Fruit fly (Drosophila melanogaster) whole organism, embryonic: ENCODE measurements around the gene E2f2.

Experiments used
- CG11456 ChIP-seq: fragments of 200-800 bp; sonication (Bioruptor generic); IDR thresholded peaks from 3 replicates; pipeline ENCODE4 v1.3.6; 2022; ENCODE audit warnings: missing biosample characterization, missing genetic modification characterization
- CG11504 ChIP-seq: fragments of 200-800 bp; sonication (Bioruptor generic); optimal IDR thresholded peaks from 3 replicates; lab custom pipeline; 2019; ENCODE audit warnings: missing biosample characterization, mild to moderate bottlenecking, missing genetic modification characterization, moderate library complexity
- CG11695 ChIP-seq: fragments of 200-800 bp; sonication (Bioruptor generic); IDR thresholded peaks from 3 replicates; pipeline ENCODE4 v1.3.6; 2022; ENCODE audit warnings: missing biosample characterization, missing genetic modification characterization
- CG14710 ChIP-seq: fragments of 200-800 bp; sonication (Bioruptor generic); optimal IDR thresholded peaks from 3 replicates; lab custom pipeline; 2019; ENCODE audit warnings: missing biosample characterization, mild to moderate bottlenecking, missing genetic modification characterization, moderate library complexity
- CG15696 ChIP-seq: fragments of 200-800 bp; sonication (Bioruptor generic); optimal IDR thresholded peaks from 2 replicates; lab custom pipeline; 2019; ENCODE audit warnings: missing biosample characterization, mild to moderate bottlenecking, missing genetic modification characterization, moderate library complexity
- CG17612 ChIP-seq: fragments of 200-800 bp; sonication (Bioruptor generic); IDR thresholded peaks from 2 replicates; pipeline ENCODE4 v1.3.6; 2022; ENCODE audit warnings: missing biosample characterization, missing genetic modification characterization
- CG2889 ChIP-seq: fragments of 200-800 bp; sonication (Bioruptor generic); IDR thresholded peaks from 3 replicates; pipeline ENCODE4 v1.3.6; 2022; ENCODE audit warnings: missing biosample characterization, missing genetic modification characterization
- CG3065 ChIP-seq: fragments of 200-800 bp; sonication (Bioruptor generic); optimal IDR thresholded peaks from 2 replicates; lab custom pipeline; 2016; ENCODE audit warnings: missing biosample characterization, missing genetic modification characterization
- CG3726 ChIP-seq: fragments of 200-800 bp; sonication (Bioruptor generic); IDR thresholded peaks from 3 replicates; pipeline ENCODE4, ENCODE4 v1.3.6; 2022; ENCODE audit warnings: missing biosample characterization, missing genetic modification characterization
- CG3838 ChIP-seq: fragments of 200-800 bp; sonication (Bioruptor generic); optimal IDR thresholded peaks from 3 replicates; lab custom pipeline; 2016; ENCODE audit warnings: missing biosample characterization, missing genetic modification characterization
- CG3847 ChIP-seq: fragments of 200-800 bp; sonication (Bioruptor generic); IDR thresholded peaks from 2 replicates; pipeline ENCODE4 v1.3.6; 2022; ENCODE audit warnings: missing biosample characterization, missing genetic modification characterization
- CG42726 ChIP-seq: fragments of 200-800 bp; sonication (Bioruptor generic); IDR thresholded peaks from 2 replicates; pipeline ENCODE4 v1.3.6; 2022; ENCODE audit warnings: missing biosample characterization, missing genetic modification characterization; ENCODE audit not compliant: partially characterized antibody
- CG4404 ChIP-seq: fragments of 200-800 bp; sonication (Bioruptor generic); IDR thresholded peaks from 2 replicates; pipeline ENCODE4 v1.3.6; 2022; ENCODE audit warnings: missing biosample characterization, missing genetic modification characterization
- CG6683 ChIP-seq: fragments of 200-800 bp; sonication (Bioruptor generic); optimal IDR thresholded peaks from 2 replicates; lab custom pipeline; 2017; ENCODE audit warnings: missing biosample characterization, mild to moderate bottlenecking, missing genetic modification characterization, missing genetic modification reagents
- CG7372 ChIP-seq: fragments of 200-800 bp; sonication (Bioruptor generic); IDR thresholded peaks from 2 replicates; pipeline ENCODE4 v1.3.6; 2022; ENCODE audit warnings: missing biosample characterization, missing genetic modification characterization
- CG7556 ChIP-seq: fragments of 200-800 bp; sonication (Bioruptor generic); optimal IDR thresholded peaks from 2 replicates; lab custom pipeline; 2017; ENCODE audit warnings: missing biosample characterization, mild to moderate bottlenecking, missing genetic modification characterization
- CoRest ChIP-seq: fragments of 200-800 bp; sonication (Bioruptor generic); optimal IDR thresholded peaks from 3 replicates; lab custom pipeline; 2018; ENCODE audit warnings: missing biosample characterization, mild to moderate bottlenecking, missing genetic modification characterization, moderate library complexity
- Ets65A ChIP-seq: fragments of 200-800 bp; sonication (Bioruptor generic); peaks from one replicate; lab custom pipeline; 2016; ENCODE audit warnings: missing biosample characterization, missing genetic modification characterization
- Hand ChIP-seq: fragments of 200-800 bp; sonication (Bioruptor generic); optimal IDR thresholded peaks from 2 replicates; lab custom pipeline; 2017; ENCODE audit warnings: mild to moderate bottlenecking, missing biosample characterization, missing genetic modification reagents, missing genetic modification characterization
- Hmx ChIP-seq: fragments of 200-800 bp; sonication (Bioruptor generic); optimal IDR thresholded peaks from 2 replicates; lab custom pipeline; 2016; ENCODE audit warnings: missing biosample characterization, missing genetic modification characterization
- Hsf ChIP-seq: fragments of 200-800 bp; sonication (Bioruptor generic); optimal IDR thresholded peaks from 3 replicates; lab custom pipeline; 2016; ENCODE audit warnings: missing biosample characterization, missing genetic modification characterization
- Kr ChIP-seq: fragments of 200-800 bp; sonication (Bioruptor generic); optimal IDR thresholded peaks from 2 replicates; lab custom pipeline; 2017; ENCODE audit warnings: missing biosample characterization, mild to moderate bottlenecking, missing genetic modification characterization
- Lim3 ChIP-seq: fragments of 200-800 bp; sonication (Bioruptor generic); IDR thresholded peaks from 2 replicates; pipeline ENCODE4 v1.3.6; 2022; ENCODE audit warnings: missing biosample characterization, missing genetic modification characterization
- MESR4 ChIP-seq: fragments of 200-800 bp; sonication (Bioruptor generic); optimal IDR thresholded peaks from 2 replicates; lab custom pipeline; 2018; ENCODE audit warnings: missing biosample characterization, mild to moderate bottlenecking, missing genetic modification characterization, moderate library complexity
- NC2α ChIP-seq: fragments of 200-800 bp; sonication (Bioruptor generic); optimal IDR thresholded peaks from 2 replicates; lab custom pipeline; 2016; ENCODE audit warnings: missing biosample characterization, missing genetic modification characterization
- Oaz ChIP-seq: fragments of 200-800 bp; sonication (Bioruptor generic); IDR thresholded peaks from 2 replicates; pipeline ENCODE4 v1.3.6; 2022; ENCODE audit warnings: missing biosample characterization, missing genetic modification characterization
- Sry-δ ChIP-seq: fragments of 200-800 bp; sonication (Bioruptor generic); optimal IDR thresholded peaks from 2 replicates; lab custom pipeline; 2016; ENCODE audit warnings: missing biosample characterization, missing genetic modification characterization
- Trl ChIP-seq, 3 experiments: fragments of >200 bp in 2 of 3; fragments of 200-800 bp in 1 of 3; sonication (Bioruptor generic) in 1 of 3; optimal IDR thresholded peaks; 2 replicates in 1 of 3; 3 replicates in 2 of 3; lab custom pipeline; 2016 to 2017; ENCODE audit warnings: missing biosample characterization in 1 of 3, missing genetic modification characterization in 1 of 3
- Usf ChIP-seq: fragments of 200-800 bp; sonication (Bioruptor generic); optimal IDR thresholded peaks from 2 replicates; lab custom pipeline; 2017; ENCODE audit warnings: missing genotype, missing biosample characterization, missing genetic modification characterization
- bbx ChIP-seq: fragments of 200-800 bp; sonication (Bioruptor generic); IDR thresholded peaks from 2 replicates; pipeline ENCODE4 v1.3.6; 2022; ENCODE audit warnings: missing biosample characterization, missing genetic modification characterization; ENCODE audit not compliant: partially characterized antibody
- cg ChIP-seq: fragments of 200-800 bp; sonication (Bioruptor generic); optimal IDR thresholded peaks from 3 replicates; lab custom pipeline; 2019; ENCODE audit warnings: missing biosample characterization, mild to moderate bottlenecking, missing genetic modification characterization, moderate library complexity
- chinmo ChIP-seq: fragments of 200-800 bp; sonication (Bioruptor generic); IDR thresholded peaks from 4 replicates; pipeline ENCODE4 v1.3.6; 2022; ENCODE audit warnings: missing biosample characterization, missing genetic modification characterization; ENCODE audit not compliant: partially characterized antibody
- dpn ChIP-seq, 2 experiments: fragments of 200-800 bp; sonication (Bioruptor generic); optimal IDR thresholded peaks; 3 replicates each; lab custom pipeline; 2016; ENCODE audit warnings: missing biosample characterization in 2 of 2, missing genetic modification characterization in 2 of 2
- eve ChIP-seq, 2 experiments: fragments of >200 bp; optimal IDR thresholded peaks; 2 replicates each; lab custom pipeline; 2017; ENCODE audit warnings: missing biosample characterization in 2 of 2, missing genetic modification characterization in 2 of 2
- fd3F ChIP-seq: fragments of 200-800 bp; sonication (Bioruptor generic); optimal IDR thresholded peaks from 2 replicates; lab custom pipeline; 2018; ENCODE audit warnings: missing biosample characterization, mild to moderate bottlenecking, missing genetic modification characterization, moderate library complexity
- gfzf ChIP-seq: fragments of 200-800 bp; sonication (Bioruptor generic); optimal IDR thresholded peaks from 2 replicates; lab custom pipeline; 2016; ENCODE audit warnings: missing biosample characterization, mild to moderate bottlenecking, missing genetic modification characterization, moderate library complexity
- grau ChIP-seq: fragments of 200-800 bp; optimal IDR thresholded peaks from 3 replicates; lab custom pipeline; 2019; ENCODE audit warnings: missing biosample characterization, mild to moderate bottlenecking, missing genetic modification characterization, moderate library complexity
- gt ChIP-seq: fragments of 200-800 bp; sonication (Bioruptor generic); IDR thresholded peaks from 2 replicates; pipeline ENCODE4 v1.3.6; 2022; ENCODE audit warnings: missing biosample characterization, missing genetic modification characterization
- lov ChIP-seq, 2 experiments: fragments of 200-800 bp in 1 of 2; fragments of >200 bp in 1 of 2; sonication (Bioruptor generic) in 1 of 2; IDR thresholded peaks in 1 of 2; optimal IDR thresholded peaks in 1 of 2; 2 replicates in 1 of 2; 3 replicates in 1 of 2; pipeline versions ENCODE4 v1.3.6 to Lab custom; 2017 to 2022; ENCODE audit warnings: missing biosample characterization in 1 of 2, missing genetic modification characterization in 1 of 2
- prd ChIP-seq, 3 experiments: fragments of >200 bp in 2 of 3; fragments of 200-800 bp in 1 of 3; sonication (Bioruptor generic) in 1 of 3; optimal IDR thresholded peaks in 2 of 3; IDR thresholded peaks in 1 of 3; 2 replicates in 2 of 3; 3 replicates in 1 of 3; pipeline versions ENCODE4 v1.3.6 to Lab custom; 2017 to 2022; ENCODE audit warnings: missing biosample characterization in 1 of 3, missing genetic modification characterization in 1 of 3
- run ChIP-seq: fragments of 200-800 bp; sonication (Bioruptor generic); optimal IDR thresholded peaks from 3 replicates; lab custom pipeline; 2018; ENCODE audit warnings: missing biosample characterization, mild to moderate bottlenecking, missing genetic modification characterization
- sima ChIP-seq: fragments of 200-800 bp; sonication (Bioruptor generic); optimal IDR thresholded peaks from 2 replicates; lab custom pipeline; 2016; ENCODE audit warnings: missing biosample characterization, missing genetic modification characterization
- tgo ChIP-seq: fragments of 200-800 bp; sonication (Bioruptor generic); IDR thresholded peaks from 3 replicates; pipeline ENCODE4 v1.3.6; 2022; ENCODE audit warnings: missing biosample characterization, missing genetic modification characterization
- toy ChIP-seq: fragments of 200-800 bp; sonication (Bioruptor generic); IDR thresholded peaks from 2 replicates; pipeline ENCODE4 v1.3.6; 2022; ENCODE audit warnings: missing biosample characterization, missing genetic modification characterization
- twi ChIP-seq: fragments of 200-800 bp; optimal IDR thresholded peaks from 2 replicates; lab custom pipeline; 2019; ENCODE audit warnings: missing biosample characterization, mild to moderate bottlenecking, missing genetic modification characterization, moderate library complexity
- vfl ChIP-seq: fragments of 200-800 bp; sonication (Bioruptor generic); optimal IDR thresholded peaks from 2 replicates; lab custom pipeline; 2016; ENCODE audit warnings: missing biosample characterization, missing genetic modification characterization
- wdn ChIP-seq: fragments of 200-800 bp; sonication (Bioruptor generic); IDR thresholded peaks from 2 replicates; pipeline ENCODE4 v1.3.6; 2022; ENCODE audit warnings: missing biosample characterization, missing genetic modification characterization

The E2f2 gene

dm6 chr2L:21168295-21169159 is 12.0 kb upstream of the E2f2 start, which contains the start of the genes mAcon1, CG43345 and CG43346 (continued):
- TF ChIP-seq CG42726 (GFP tag; lab: Robert Waterston, UW) (no peak), CG3838 (peak; percentile 45), Ets65A (peak; percentile 99), CG3065 (peak; percentile 64), CoRest (tag; lab: Kevin White, UChicago) (peak; percentile 87), CG3847 (GFP tag; lab: Robert Waterston, UW) (peak; percentile 92), NC2α (GFP tag; lab: Kevin White, UChicago) (peak; percentile 82), toy (GFP tag; lab: Robert Waterston, UW) (0 out of 2 replicates have a peak, but pooled peaks have one; percentile 30), fd3F (peak; percentile 67), MESR4 (GFP tag; lab: Kevin White, UChicago) (peak; percentile 27), CG17612 (GFP tag; lab: Robert Waterston, UW) (no peak), Oaz (no peak), CG4404 (GFP tag; lab: Robert Waterston, UW) (peak; percentile 80), Sry-δ (GFP tag; lab: Kevin White, UChicago) (peak; percentile 67), cg (GFP tag; lab: Kevin White, UChicago) (no peak), CG15696 (tag; lab: Kevin White, UChicago) (peak; percentile 72), Kr (GFP tag; lab: Kevin White, UChicago) (no peak), run (tag; lab: Kevin White, UChicago) (no peak), CG11695 (GFP tag; lab: Robert Waterston, UW) (no peak), Hand (no peak), dpn (GFP tag; optimal IDR thresholded peaks at IDR 0.05; lab: Kevin White, UChicago) (peak; percentile 80 to 91), sima (peak; percentile 72), CG2889 (no peak), wdn (GFP tag; lab: Robert Waterston, UW) (peak; percentile 58; the same call in 1 of the 2 replicates), Hmx (GFP tag; lab: Kevin White, UChicago) (peak; percentile 34), eve (GFP tag; optimal IDR thresholded peaks at IDR 0.05; lab: Kevin White, UChicago) (no peak), tgo (GFP tag; lab: Robert Waterston, UW) (peak; percentile 58), CG6683 (peak; percentile 67), grau (peak; percentile 83), Hsf (GFP tag; lab: Kevin White, UChicago) (peak; percentile 88), CG7556 (peak; percentile 76), CG14710 (tag; lab: Kevin White, UChicago) (peak; percentile 86), Lim3 (GFP tag; lab: Robert Waterston, UW) (no peak), vfl (GFP tag; lab: Kevin White, UChicago) (peak; percentile 68), Usf (GFP tag; lab: Kevin White, UChicago) (peak; percentile 70), bbx (GFP tag; lab: Robert Waterston, UW) (no peak), gt (no peak), CG11456 (GFP tag; lab: Robert Waterston, UW) (0 out of 3 replicates have a peak, but pooled peaks have one; percentile 61), lov (optimal IDR thresholded peaks at IDR 0.05; lab: Kevin White, UChicago) (no peak), lov (GFP tag; IDR thresholded peaks at IDR 0.05; lab: Robert Waterston, UW) (no peak), prd (optimal IDR thresholded peaks at IDR 0.05; lab: Kevin White, UChicago) (no peak), prd (GFP tag; IDR thresholded peaks at IDR 0.05; lab: Robert Waterston, UW) (peak; percentile 78; the same call in 2 of the 3 replicates), gfzf (peak; percentile 39), twi (tag; lab: Kevin White, UChicago) (peak; percentile 69), Trl (optimal IDR thresholded peaks at IDR 0.05; lab: Kevin White, UChicago) (no peak), Trl (GFP tag; optimal IDR thresholded peaks at IDR 0.05; lab: Kevin White, UChicago) (peak; percentile 86), chinmo (GFP tag; lab: Robert Waterston, UW) (no peak), CG7372 (peak; percentile 73), CG11504 (tag; lab: Kevin White, UChicago) (no peak), CG3726 (GFP tag; lab: Robert Waterston, UW) (no peak)
